Fruit fly (Drosophila melanogaster): ENCODE results near the gene jdp.

jdp gene

dm6 chr3R:30567215-30567614 is 40.4 kb upstream of the jdp start:
- no peak for TF ChIP-seq Rel (GFP tag; optimal IDR thresholded peaks at IDR 0.05)
- no peak for TF ChIP-seq Rel (tag; optimal IDR thresholded peaks at IDR 0.05)
- no peak for TF ChIP-seq Jra (GFP tag; optimal IDR thresholded peaks at IDR 0.05)
- peak; percentile 24 for TF ChIP-seq OdsH (GFP tag; optimal IDR thresholded peaks at IDR 0.05)
- TF ChIP-seq rgr (GFP tag; optimal IDR thresholded peaks at IDR 0.05), result peak; percentile 36
- TF ChIP-seq h (GFP tag; optimal IDR thresholded peaks at IDR 0.05), result peak; percentile 60
- TF ChIP-seq brk (GFP tag; optimal IDR thresholded peaks at IDR 0.05), result no peak
- TF ChIP-seq CG32264 (GFP tag; optimal IDR thresholded peaks at IDR 0.05), result no peak
- no peak for TF ChIP-seq Hnf4 (GFP tag; optimal IDR thresholded peaks at IDR 0.05)
- peak; percentile 8 for TF ChIP-seq woc (GFP tag; optimal IDR thresholded peaks at IDR 0.05)
- TF ChIP-seq dsf (GFP tag; optimal IDR thresholded peaks at IDR 0.05; ENCODE audit: borderline replicate concordance), result no peak
- TF ChIP-seq ey (GFP tag; optimal IDR thresholded peaks at IDR 0.05), result peak; percentile 44
- TF ChIP-seq fru (GFP tag; optimal IDR thresholded peaks at IDR 0.05), result peak; percentile 27

dm6 chr3R:30566181-30566902 is 39.5 kb upstream of the jdp start:
- no peak for TF ChIP-seq sv (GFP tag; optimal IDR thresholded peaks at IDR 0.05)
- no peak for TF ChIP-seq h (GFP tag; optimal IDR thresholded peaks at IDR 0.05)
- TF ChIP-seq sage (GFP tag; optimal IDR thresholded peaks at IDR 0.05), result no peak
- no peak for TF ChIP-seq rgr (GFP tag; optimal IDR thresholded peaks at IDR 0.05)
- TF ChIP-seq psq (GFP tag; optimal IDR thresholded peaks at IDR 0.05), result no peak

- TF ChIP-seq OdsH (GFP tag; optimal IDR thresholded peaks at IDR 0.05), result peak; percentile 4
- no peak for TF ChIP-seq N (GFP tag; optimal IDR thresholded peaks at IDR 0.05)
Observed at dm6 chr3R:30564479-30564878, 37.6 kb upstream of the jdp start.

- TF ChIP-seq sv (GFP tag; optimal IDR thresholded peaks at IDR 0.05) (no peak), rgr (GFP tag; optimal IDR thresholded peaks at IDR 0.05) (no peak), tai (GFP tag; optimal IDR thresholded peaks at IDR 0.05) (peak; percentile 14), dl (GFP tag; optimal IDR thresholded peaks at IDR 0.05; ENCODE audit: insufficient read depth in 1 of 2, partially characterized antibody in 2 of 2) (peak in 1 of 2 experiments; percentile 56), Dif (GFP tag; optimal IDR thresholded peaks at IDR 0.05; ENCODE audit: partially characterized antibody) (peak; percentile 27)
Observed at dm6 chr3R:30563260-30564080, 36.6 kb upstream of the jdp start.

dm6 chr3R:30562733-30563259 is 36.0 kb upstream of the jdp start:
- no peak for TF ChIP-seq lola (GFP tag; optimal IDR thresholded peaks at IDR 0.05)
- TF ChIP-seq pan (optimal IDR thresholded peaks at IDR 0.05), result no peak
- no peak for TF ChIP-seq dmrt93B (GFP tag; optimal IDR thresholded peaks at IDR 0.05)
- TF ChIP-seq rgr (GFP tag; optimal IDR thresholded peaks at IDR 0.05), result peak; percentile 1
- TF ChIP-seq GATAd (GFP tag; optimal IDR thresholded peaks at IDR 0.05), result no peak
- TF ChIP-seq Rel (GFP tag; optimal IDR thresholded peaks at IDR 0.05), result no peak
- TF ChIP-seq Rel (tag; optimal IDR thresholded peaks at IDR 0.05), result no peak
- TF ChIP-seq woc (GFP tag; optimal IDR thresholded peaks at IDR 0.05), result no peak
- TF ChIP-seq fru (GFP tag; optimal IDR thresholded peaks at IDR 0.05), result no peak
- TF ChIP-seq foxo (GFP tag; optimal IDR thresholded peaks at IDR 0.05), result peak in 1 of 2 experiments; percentile 7
- no peak for TF ChIP-seq dl (GFP tag; optimal IDR thresholded peaks at IDR 0.05; ENCODE audit: insufficient read depth in 1 of 2, partially characterized antibody in 2 of 2)
- TF ChIP-seq br (GFP tag; optimal IDR thresholded peaks at IDR 0.05), result no peak
- no peak for TF ChIP-seq ey (GFP tag; optimal IDR thresholded peaks at IDR 0.05)
- peak; percentile 16 for TF ChIP-seq Myc (optimal IDR thresholded peaks at IDR 0.05)

dm6 chr3R:30561207-30561606 is 34.4 kb upstream of the jdp start:
- TF ChIP-seq GATAd (GFP tag; optimal IDR thresholded peaks at IDR 0.05), result no peak
- TF ChIP-seq sv (GFP tag; optimal IDR thresholded peaks at IDR 0.05), result no peak
- no peak for TF ChIP-seq lola (GFP tag; optimal IDR thresholded peaks at IDR 0.05)
- no peak for TF ChIP-seq h (GFP tag; optimal IDR thresholded peaks at IDR 0.05)
- TF ChIP-seq rgr (GFP tag; optimal IDR thresholded peaks at IDR 0.05), result no peak
- TF ChIP-seq Myc (optimal IDR thresholded peaks at IDR 0.05), result no peak
- TF ChIP-seq HLH106 (tag; optimal IDR thresholded peaks at IDR 0.05), result no peak
- no peak for TF ChIP-seq Abd-B (GFP tag; optimal IDR thresholded peaks at IDR 0.05)
- no peak for TF ChIP-seq ey (GFP tag; optimal IDR thresholded peaks at IDR 0.05)
- TF ChIP-seq pan (optimal IDR thresholded peaks at IDR 0.05), result no peak
- TF ChIP-seq Rel (GFP tag; optimal IDR thresholded peaks at IDR 0.05), result no peak
- TF ChIP-seq Rel (tag; optimal IDR thresholded peaks at IDR 0.05), result no peak
- TF ChIP-seq foxo (GFP tag; optimal IDR thresholded peaks at IDR 0.05), result no peak
- no peak for TF ChIP-seq Dfd (GFP tag; optimal IDR thresholded peaks at IDR 0.05)
- no peak for TF ChIP-seq CG9705 (GFP tag; optimal IDR thresholded peaks at IDR 0.05)
